Fruit fly (Drosophila melanogaster): Measurements from ENCODE around the gene CG3817.

Gene CG3817

dm6 chr3R:14853767-14854191 lies 44.8 kb upstream of the CG3817 start (continued):
- peak; percentile 32 for TF ChIP-seq CG10669 (GFP tag; optimal IDR thresholded peaks at IDR 0.05)
- peak; percentile 82 for TF ChIP-seq CG3919 (GFP tag; optimal IDR thresholded peaks at IDR 0.05)

dm6 chr3R:14864819-14865218 lies 33.7 kb upstream of the CG3817 start:
- TF ChIP-seq CG6808 (GFP tag; optimal IDR thresholded peaks at IDR 0.05) = no peak
- TF ChIP-seq acj6 (GFP tag; optimal IDR thresholded peaks at IDR 0.05) = no peak
- no peak for TF ChIP-seq CG8319 (GFP tag; optimal IDR thresholded peaks at IDR 0.05)
- no peak for TF ChIP-seq CG8119 (GFP tag; IDR thresholded peaks at IDR 0.05)
- TF ChIP-seq Eip75B (GFP tag; optimal IDR thresholded peaks at IDR 0.05) = no peak
- TF ChIP-seq CG3919 (GFP tag; optimal IDR thresholded peaks at IDR 0.05) = no peak
- TF ChIP-seq esn (GFP tag; optimal IDR thresholded peaks at IDR 0.05) = no peak
- no peak for TF ChIP-seq CG32006 (GFP tag; optimal IDR thresholded peaks at IDR 0.05)
- TF ChIP-seq Ets21C (GFP tag; optimal IDR thresholded peaks at IDR 0.05) = no peak
- no peak for TF ChIP-seq Eip93F (GFP tag; optimal IDR thresholded peaks at IDR 0.05)
- no peak for TF ChIP-seq Hr38 (GFP tag; optimal IDR thresholded peaks at IDR 0.05)
- TF ChIP-seq fd85E (GFP tag; optimal IDR thresholded peaks at IDR 0.05) = no peak
- no peak for TF ChIP-seq ss (GFP tag; optimal IDR thresholded peaks at IDR 0.05)
- no peak for TF ChIP-seq dac (GFP tag; optimal IDR thresholded peaks at IDR 0.05)
- TF ChIP-seq Sox14 (GFP tag; optimal IDR thresholded peaks at IDR 0.05) = no peak
- no peak for TF ChIP-seq salr (GFP tag; optimal IDR thresholded peaks at IDR 0.05)
- no peak for TF ChIP-seq topi (GFP tag; optimal IDR thresholded peaks at IDR 0.05)

- TF ChIP-seq dsx (GFP tag; optimal IDR thresholded peaks at IDR 0.05; ENCODE audit: poor library complexity, severe bottlenecking) (no peak), CG8119 (GFP tag; IDR thresholded peaks at IDR 0.05) (no peak), CG11294 (GFP tag; IDR thresholded peaks at IDR 0.05) (no peak), CG3032 (tag; optimal IDR thresholded peaks at IDR 0.05) (no peak), Sox15 (GFP tag; optimal IDR thresholded peaks at IDR 0.05) (no peak), CG34406 (GFP tag; optimal IDR thresholded peaks at IDR 0.05) (no peak), CG4318 (GFP tag; optimal IDR thresholded peaks at IDR 0.05) (no peak), CG6808 (GFP tag; optimal IDR thresholded peaks at IDR 0.05) (no peak), CG32006 (GFP tag; optimal IDR thresholded peaks at IDR 0.05) (no peak), CG8632 (GFP tag; optimal IDR thresholded peaks at IDR 0.05) (no peak), CG9139 (GFP tag; optimal IDR thresholded peaks at IDR 0.05) (no peak), Eip75B (GFP tag; optimal IDR thresholded peaks at IDR 0.05) (no peak)
Observed at dm6 chr3R:14873345-14873744, 25.2 kb upstream of the CG3817 start.

- TF ChIP-seq svp (GFP tag) (no peak), CG4318 (GFP tag; optimal IDR thresholded peaks at IDR 0.05) (peak; percentile 29), acj6 (GFP tag; optimal IDR thresholded peaks at IDR 0.05) (no peak), vri (GFP tag; optimal IDR thresholded peaks at IDR 0.05) (no peak)
Observed at dm6 chr3R:14875274-14875964, 23.1 kb upstream of the CG3817 start, which contains the start of gene btsz. btsz (minus strand) TSS chr3R:14875488.

dm6 chr3R:14875965-14876331 lies 22.6 kb upstream of the CG3817 start:
- TF ChIP-seq ss (GFP tag; optimal IDR thresholded peaks at IDR 0.05) = no peak
- no peak for TF ChIP-seq dac (GFP tag; optimal IDR thresholded peaks at IDR 0.05)
- TF ChIP-seq CG10669 (GFP tag; optimal IDR thresholded peaks at IDR 0.05) = no peak
- no peak for TF ChIP-seq CG11294 (GFP tag; IDR thresholded peaks at IDR 0.05)
- TF ChIP-seq Ets21C (GFP tag; optimal IDR thresholded peaks at IDR 0.05) = no peak
- TF ChIP-seq esn (GFP tag; optimal IDR thresholded peaks at IDR 0.05) = no peak
- no peak for TF ChIP-seq CG7368 (GFP tag; optimal IDR thresholded peaks at IDR 0.05)
- no peak for TF ChIP-seq CG6163 (GFP tag; IDR thresholded peaks at IDR 0.05)
- no peak for TF ChIP-seq cyc (GFP tag; optimal IDR thresholded peaks at IDR 0.05)
- no peak for TF ChIP-seq Met (GFP tag; optimal IDR thresholded peaks at IDR 0.05)
- no peak for TF ChIP-seq CG3919 (GFP tag; optimal IDR thresholded peaks at IDR 0.05)
